Fruit fly (Drosophila melanogaster): Measurements from ENCODE around the gene gudu.

Gene gudu

DNA sequence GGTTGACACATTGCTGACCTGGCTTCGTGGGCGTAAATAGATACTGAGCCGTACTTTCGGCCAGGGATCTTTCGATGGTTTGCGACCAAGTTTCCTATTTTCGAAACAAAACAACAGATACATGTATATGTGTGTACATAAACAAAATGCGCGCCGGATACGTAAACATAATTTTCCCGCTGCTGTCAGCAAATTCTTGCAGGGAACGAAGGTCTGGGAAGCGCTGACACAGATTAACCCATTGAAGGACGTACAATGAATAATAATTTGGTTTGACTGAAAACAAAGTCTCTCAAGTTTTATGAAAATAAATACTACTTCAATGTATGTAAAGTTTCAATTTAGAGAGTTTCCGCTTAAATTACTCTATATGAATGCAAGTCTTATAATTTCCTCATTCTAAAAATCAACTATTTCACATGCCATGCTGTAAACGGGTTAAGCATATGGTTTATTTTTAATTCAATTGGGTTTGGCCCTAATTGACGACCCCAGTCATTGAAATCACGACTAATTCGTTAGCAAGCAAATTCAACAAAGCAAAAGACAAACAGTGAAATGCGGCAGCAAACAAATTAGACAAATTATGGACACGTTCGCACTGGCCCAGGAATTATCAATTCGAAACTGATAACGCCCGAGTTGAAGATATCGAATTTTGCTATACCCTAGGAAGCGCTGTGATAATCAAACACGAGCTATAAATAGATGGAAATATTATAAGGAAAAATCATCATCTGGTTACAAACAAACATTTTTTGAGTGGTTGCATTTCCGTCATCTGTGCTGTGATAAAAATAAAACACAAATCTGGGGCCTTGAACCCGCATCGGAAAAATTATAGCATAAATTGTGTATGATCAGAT, 1.5 kb upstream of the gudu start:
- TF ChIP-seq Hr39 (optimal IDR thresholded peaks at IDR 0.05) (no peak), CG1647 (GFP tag; optimal IDR thresholded peaks at IDR 0.05) (no peak), en (GFP tag; optimal IDR thresholded peaks at IDR 0.05) (no peak), kni (GFP tag; optimal IDR thresholded peaks at IDR 0.05) (no peak), sens (GFP tag) (peak; percentile 2), Chrac-16 (GFP tag; optimal IDR thresholded peaks at IDR 0.05) (no peak), maf-S (GFP tag; optimal IDR thresholded peaks at IDR 0.05) (no peak), luna (GFP tag; optimal IDR thresholded peaks at IDR 0.05) (no peak), vnd (GFP tag; IDR thresholded peaks at IDR 0.05; ENCODE audit: partially characterized antibody) (no peak), CG10366 (GFP tag; IDR thresholded peaks at IDR 0.05) (no peak), CG15269 (tag; optimal IDR thresholded peaks at IDR 0.05) (no peak), vvl (GFP tag; IDR thresholded peaks at IDR 0.05) (no peak), CG3407 (GFP tag; optimal IDR thresholded peaks at IDR 0.05) (peak; percentile 4), CG8944 (GFP tag; optimal IDR thresholded peaks at IDR 0.05) (no peak), Xrp1 (GFP tag; IDR thresholded peaks at IDR 0.05) (peak; percentile 13; the same call in 1 of the 2 replicates), CG8359 (GFP tag; optimal IDR thresholded peaks at IDR 0.05; ENCODE audit: borderline replicate concordance) (no peak), wek (GFP tag; optimal IDR thresholded peaks at IDR 0.05) (no peak), CG6765 (GFP tag; optimal IDR thresholded peaks at IDR 0.05) (no peak), CG4820 (GFP tag; optimal IDR thresholded peaks at IDR 0.05) (no peak), abd-A (tag; optimal IDR thresholded peaks at IDR 0.05) (no peak), Ptx1 (GFP tag; IDR thresholded peaks at IDR 0.05) (no peak), CG2875 (GFP tag; optimal IDR thresholded peaks at IDR 0.05) (peak; percentile 24), MBD-R2 (GFP tag; IDR thresholded peaks at IDR 0.05) (no peak), lmd (GFP tag; IDR thresholded peaks at IDR 0.05) (no peak), Dbx (GFP tag; IDR thresholded peaks at IDR 0.05) (no peak), oc (tag; optimal IDR thresholded peaks at IDR 0.05) (no peak), CG6272 (GFP tag; IDR thresholded peaks at IDR 0.05) (no peak), CG6813 (GFP tag; optimal IDR thresholded peaks at IDR 0.05) (peak; percentile 17), trh (GFP tag; optimal IDR thresholded peaks at IDR 0.05) (no peak), hkb (optimal IDR thresholded peaks at IDR 0.05) (no peak), hkb (GFP tag; IDR thresholded peaks at IDR 0.05) (0 out of 2 replicates have a peak, but pooled peaks have one; percentile 15), H15 (GFP tag; IDR thresholded peaks at IDR 0.05) (no peak), kay (GFP tag; optimal IDR thresholded peaks at IDR 0.05) (no peak), cas (GFP tag; IDR thresholded peaks at IDR 0.05) (no peak), CG7372 (GFP tag; IDR thresholded peaks at IDR 0.05) (no peak), chinmo (GFP tag; IDR thresholded peaks at IDR 0.05; ENCODE audit: partially characterized antibody) (0 out of 4 replicates have a peak, but pooled peaks have one; percentile 30), klu (GFP tag; IDR thresholded peaks at IDR 0.05) (no peak), CG4854 (GFP tag; optimal IDR thresholded peaks at IDR 0.05) (no peak), dm (GFP tag; optimal IDR thresholded peaks at IDR 0.05) (no peak), ken (GFP tag; IDR thresholded peaks at IDR 0.05) (no peak), CG13775 (GFP tag; optimal IDR thresholded peaks at IDR 0.05) (no peak), Gug (GFP tag; IDR thresholded peaks at IDR 0.05) (no peak), CG18619 (GFP tag; optimal IDR thresholded peaks at IDR 0.05) (no peak), al (GFP tag; IDR thresholded peaks at IDR 0.05) (no peak), Six4 (GFP tag; optimal IDR thresholded peaks at IDR 0.05) (no peak), crp (GFP tag; optimal IDR thresholded peaks at IDR 0.05) (no peak), lov (optimal IDR thresholded peaks at IDR 0.05) (no peak), lov (GFP tag; IDR thresholded peaks at IDR 0.05) (no peak), CG17802 (tag; optimal IDR thresholded peaks at IDR 0.05) (no peak), ERR (GFP tag; optimal IDR thresholded peaks at IDR 0.05) (no peak), az2 (GFP tag; optimal IDR thresholded peaks at IDR 0.05) (no peak)

Measured in whole organism, embryonic.